Worm (Caenorhabditis elegans) whole organism, L4 larva: Measurements from ENCODE around the gene R05F9.11.
"Not testable (repeated sequence)": the region's sequence is repeated elsewhere in the genome, so short reads cannot be mapped to it uniquely, and the experiment has no call there.

Experiments used
- F37D6.2 ChIP-seq: sonication (generic microtip); optimal IDR thresholded peaks from 2 replicates; lab custom pipeline; 2016; ENCODE audit warnings: mild to moderate bottlenecking, missing genetic modification characterization, missing compliant biosample characterization
- T20F7.1 ChIP-seq: fragments of 200-800 bp; sonication (Bioruptor generic); optimal IDR thresholded peaks from 2 replicates; lab custom pipeline; 2018; ENCODE audit warnings: mild to moderate bottlenecking, missing genetic modification characterization, missing compliant biosample characterization
- T26A8.4 ChIP-seq: fragments of 200-800 bp; sonication (Bioruptor generic); IDR thresholded peaks from 2 replicates; pipeline ENCODE4 v1.3.6; 2022; ENCODE audit warnings: missing genetic modification characterization, missing compliant biosample characterization
- Y48G9A.11 ChIP-seq: fragments of 200-800 bp; sonication (Bioruptor generic); IDR thresholded peaks from 2 replicates; pipeline ENCODE4 v1.3.6; 2022; ENCODE audit warnings: missing genetic modification reagents, missing genetic modification characterization, missing compliant biosample characterization
- Y75B8A.6 ChIP-seq: fragments of 200-800 bp; sonication (Bioruptor generic); IDR thresholded peaks from 2 replicates; pipeline ENCODE4 v1.3.6; 2022; ENCODE audit warnings: missing genetic modification reagents, missing genetic modification characterization, missing compliant biosample characterization
- aha-1 ChIP-seq: fragments of 150-350 bp; peaks from one replicate; lab custom pipeline; 2014; ENCODE audit warnings: missing biosample characterization, missing genetic modification characterization
- aly-2 ChIP-seq: sonication (generic microtip); optimal IDR thresholded peaks from 2 replicates; lab custom pipeline; 2018; ENCODE audit warnings: missing biosample characterization, missing genetic modification characterization
- ceh-20 ChIP-seq: fragments of 200-800 bp; sonication (Bioruptor generic); IDR thresholded peaks from 2 replicates; pipeline ENCODE4 v1.3.6; 2022; ENCODE audit warnings: missing genetic modification reagents, missing genetic modification characterization, missing compliant biosample characterization
- ctbp-1 ChIP-seq: fragments of 200-800 bp; sonication (Bioruptor generic); IDR thresholded peaks from 2 replicates; pipeline ENCODE4 v1.3.6; 2022; ENCODE audit warnings: missing genetic modification reagents, missing genetic modification characterization, missing compliant biosample characterization
- daf-16 ChIP-seq, 3 experiments: sonication (generic microtip); optimal IDR thresholded peaks; 2 replicates each; lab custom pipeline; 2016 to 2017; ENCODE audit warnings: missing genetic modification characterization in 3 of 3, missing genetic modification reagents in 3 of 3, mild to moderate bottlenecking in 2 of 3, missing compliant biosample characterization in 2 of 3, missing biosample characterization in 1 of 3, moderate library complexity in 1 of 3
- dmd-6 ChIP-seq: fragments of 200-800 bp; sonication (Bioruptor generic); IDR thresholded peaks from 2 replicates; pipeline ENCODE4 v1.3.6; 2022; ENCODE audit warnings: missing genetic modification reagents, missing genetic modification characterization, missing compliant biosample characterization
- dve-1 ChIP-seq: sonication (generic microtip); optimal IDR thresholded peaks from 2 replicates; lab custom pipeline; 2017; ENCODE audit warnings: antibody characterized with exemption, mild to moderate bottlenecking, missing genetic modification characterization, missing compliant biosample characterization; ENCODE audit not compliant: insufficient read depth
- egl-43 ChIP-seq: fragments of 200-800 bp; sonication (Bioruptor generic); IDR thresholded peaks from 2 replicates; pipeline ENCODE4 v1.3.6; 2022; ENCODE audit warnings: missing genetic modification reagents, missing genetic modification characterization, missing compliant biosample characterization
- hlh-11 ChIP-seq: fragments of 200-800 bp; sonication (Bioruptor generic); optimal IDR thresholded peaks from 2 replicates; lab custom pipeline; 2018; ENCODE audit warnings: mild to moderate bottlenecking, missing genetic modification characterization, missing compliant biosample characterization
- hlh-30 ChIP-seq: sonication (generic microtip); optimal IDR thresholded peaks from 2 replicates; lab custom pipeline; 2017; ENCODE audit warnings: antibody characterized with exemption, mild to moderate bottlenecking, missing genetic modification characterization, missing compliant biosample characterization; ENCODE audit not compliant: insufficient read depth
- lin-1 ChIP-seq: fragments of 200-800 bp; sonication (Bioruptor generic); IDR thresholded peaks from 2 replicates; pipeline ENCODE4 v1.3.6; 2022; ENCODE audit warnings: missing genetic modification reagents, missing genetic modification characterization, missing compliant biosample characterization
- lin-13 ChIP-seq: fragments of 150-350 bp; optimal IDR thresholded peaks from 2 replicates; lab custom pipeline; 2014; ENCODE audit warnings: missing biosample characterization, missing genetic modification reagents, missing genetic modification characterization
- lin-29 ChIP-seq: fragments of 200-800 bp; sonication (Bioruptor generic); IDR thresholded peaks from 2 replicates; pipeline ENCODE4 v1.3.6; 2022; ENCODE audit warnings: missing genetic modification reagents, missing genetic modification characterization, missing compliant biosample characterization
- lsy-2 ChIP-seq, 2 experiments: fragments of 150-350 bp in 1 of 2; sonication (generic microtip) in 1 of 2; optimal IDR thresholded peaks; 2 replicates each; lab custom pipeline; 2014 to 2017; ENCODE audit warnings: missing biosample characterization in 2 of 2, missing genetic modification characterization in 2 of 2
- madf-5 ChIP-seq, 2 experiments: fragments of 200-800 bp; sonication (Bioruptor generic); IDR thresholded peaks; 2 replicates each; pipeline ENCODE4 v1.3.6; 2022; ENCODE audit warnings: missing compliant biosample characterization in 2 of 2, missing genetic modification characterization in 2 of 2
- mdl-1 ChIP-seq, 2 experiments: fragments of 150-350 bp in 1 of 2; sonication (generic microtip) in 1 of 2; optimal IDR thresholded peaks; 2 replicates each; lab custom pipeline; 2014 to 2017; ENCODE audit warnings: missing biosample characterization in 2 of 2, missing genetic modification characterization in 2 of 2
- mep-1 ChIP-seq: fragments of 150-350 bp; sonication (generic microtip); optimal IDR thresholded peaks from 3 replicates; lab custom pipeline; 2014; ENCODE audit warnings: missing biosample characterization, missing genetic modification characterization
- mes-2 ChIP-seq: sonication (generic microtip); optimal IDR thresholded peaks from 2 replicates; lab custom pipeline; 2016; ENCODE audit warnings: missing genotype, mild to moderate bottlenecking, missing genetic modification characterization, missing compliant biosample characterization; ENCODE audit not compliant: poor library complexity, severe bottlenecking
- mxl-3 ChIP-seq: fragments of 200-800 bp; sonication (Bioruptor generic); optimal IDR thresholded peaks from 2 replicates; lab custom pipeline; 2018; ENCODE audit warnings: mild to moderate bottlenecking, missing genetic modification characterization, missing compliant biosample characterization
- nhr-102 ChIP-seq: sonication (generic microtip); optimal IDR thresholded peaks from 2 replicates; lab custom pipeline; 2016; ENCODE audit warnings: mild to moderate bottlenecking, missing genetic modification characterization, moderate library complexity, missing compliant biosample characterization
- nhr-28 ChIP-seq: fragments of 150-350 bp; optimal IDR thresholded peaks from 2 replicates; lab custom pipeline; 2014; ENCODE audit warnings: missing biosample characterization, missing genetic modification characterization
- nhr-48 ChIP-seq: sonication (generic microtip); optimal IDR thresholded peaks from 2 replicates; lab custom pipeline; 2016; ENCODE audit warnings: mild to moderate bottlenecking, missing genetic modification characterization, missing compliant biosample characterization
- php-3 ChIP-seq: fragments of 200-800 bp; sonication (Bioruptor generic); IDR thresholded peaks from 2 replicates; pipeline ENCODE4 v1.3.6; 2022; ENCODE audit warnings: missing genetic modification reagents, missing genetic modification characterization, missing compliant biosample characterization
- pqm-1 ChIP-seq: sonication (generic microtip); optimal IDR thresholded peaks from 2 replicates; lab custom pipeline; 2017; ENCODE audit warnings: missing biosample characterization, missing genetic modification characterization
- snpc-1.2 ChIP-seq: fragments of 200-800 bp; sonication (Bioruptor generic); IDR thresholded peaks from 2 replicates; pipeline ENCODE4 v1.3.6; 2022; ENCODE audit warnings: missing genetic modification reagents, missing genetic modification characterization, missing compliant biosample characterization
- snpc-4 ChIP-seq: fragments of 150-350 bp; optimal IDR thresholded peaks from 2 replicates; lab custom pipeline; 2014; ENCODE audit warnings: missing biosample characterization, missing genetic modification characterization
- unc-130 ChIP-seq: sonication (generic microtip); optimal IDR thresholded peaks from 2 replicates; lab custom pipeline; 2016; ENCODE audit warnings: missing genetic modification reagents, missing genetic modification characterization, missing compliant biosample characterization
- unc-62 ChIP-seq, 3 experiments: fragments of 150-350 bp in 1 of 3; sonication (generic microtip); optimal IDR thresholded peaks in 2 of 3; peaks in 1 of 3; 1 replicate in 1 of 3; 2 replicates in 2 of 3; lab custom pipeline; 2014 to 2017; ENCODE audit warnings: missing biosample characterization in 3 of 3, missing genetic modification characterization in 3 of 3, missing genetic modification reagents in 3 of 3, missing genotype in 1 of 3
- vab-7 ChIP-seq: fragments of 200-800 bp; sonication (Bioruptor generic); IDR thresholded peaks from 2 replicates; pipeline ENCODE4 v1.3.6; 2022; ENCODE audit warnings: missing genetic modification reagents, missing genetic modification characterization, missing compliant biosample characterization
- zag-1 ChIP-seq: fragments of 150-350 bp; optimal IDR thresholded peaks from 2 replicates; lab custom pipeline; 2014; ENCODE audit warnings: missing biosample characterization, missing genetic modification characterization
- zip-11 ChIP-seq: fragments of 200-800 bp; sonication (Bioruptor generic); IDR thresholded peaks from 2 replicates; pipeline ENCODE4 v1.3.6; 2022; ENCODE audit warnings: missing genetic modification characterization, missing compliant biosample characterization

R05F9.11 gene

ce11 chrII:4916462-4916861 is 2.4 kb upstream of the R05F9.11 start, which contains the start of gene msp-31:
msp-31 (minus strand) TSS chrII:4916562.
- not testable (repeated sequence) for TF ChIP-seq nhr-28 (tag; lab: Kevin White, UChicago); vab-7 (GFP tag; lab: Robert Waterston, UW); lin-29 (GFP tag; lab: Robert Waterston, UW)

ce11 chrII:4915572-4915971 is 1.6 kb upstream of the R05F9.11 start:
- TF ChIP-seq aha-1 (tag; lab: Kevin White, UChicago) (peak; percentile 48), nhr-102 (tag; lab: Kevin White, UChicago) (no peak)
- TF ChIP-seq, all 104 proteins: peak for 1

- peak; percentile 68 for TF ChIP-seq hlh-30
- peak; percentile 37 for TF ChIP-seq aha-1 (tag; lab: Kevin White, UChicago)
- TF ChIP-seq mdl-1 (tag; optimal IDR thresholded peaks at IDR 0.05; lab: Kevin White, UChicago): peak in 1 of 2 experiments; percentile 22
- TF ChIP-seq unc-62 (GFP tag; optimal IDR thresholded peaks at IDR 0.05 in 1 of 2; lab: Kevin White, UChicago): peak in 1 of 2 experiments; percentile 70
- TF ChIP-seq unc-62 (tag; optimal IDR thresholded peaks at IDR 0.05; lab: Kevin White, UChicago): no peak
- TF ChIP-seq egl-43 (GFP tag; lab: Robert Waterston, UW): peak; percentile 29; the same call in 1 of the 2 replicates
- TF ChIP-seq lsy-2 (tag; optimal IDR thresholded peaks at IDR 0.05; lab: Kevin White, UChicago): peak in 1 of 2 experiments; percentile 16
- peak; percentile 14; the same call in 1 of the 2 replicates for TF ChIP-seq ceh-20
- TF ChIP-seq mes-2 (tag; lab: Kevin White, UChicago): peak; percentile 2
- TF ChIP-seq mxl-3 (GFP tag; lab: Kevin White, UChicago): peak; percentile 24
- TF ChIP-seq mep-1: no peak
- peak; percentile 59 for TF ChIP-seq hlh-11
- TF ChIP-seq T26A8.4 (GFP tag; lab: Robert Waterston, UW): no peak
- TF ChIP-seq lin-1 (GFP tag; lab: Robert Waterston, UW): no peak
- peak; percentile 32 for TF ChIP-seq nhr-28 (tag; lab: Kevin White, UChicago)
- 0 out of 2 replicates have a peak, but pooled peaks have one; percentile 13 for TF ChIP-seq dmd-6
- 0 out of 2 replicates have a peak, but pooled peaks have one; percentile 48 for TF ChIP-seq ctbp-1 (GFP tag; lab: Robert Waterston, UW)
- TF ChIP-seq T20F7.1: no peak
These were observed 5.9 kb downstream of the R05F9.11 start for ce11 chrII:4908160-4908559.

ce11 chrII:4905883-4906282 is 8.1 kb downstream of the R05F9.11 start:
- TF ChIP-seq nhr-48 (tag; lab: Kevin White, UChicago): no peak
- no peak for TF ChIP-seq F37D6.2 (tag; lab: Kevin White, UChicago)
- TF ChIP-seq unc-130 (GFP tag; lab: Kevin White, UChicago): no peak
- no peak for TF ChIP-seq zip-11 (GFP tag; lab: Robert Waterston, UW)
- 0 out of 2 replicates have a peak, but pooled peaks have one; percentile 13 for TF ChIP-seq Y75B8A.6 (GFP tag; lab: Robert Waterston, UW)
- TF ChIP-seq aly-2 (tag; lab: Kevin White, UChicago): no peak
- no peak for TF ChIP-seq zag-1 (tag; lab: Kevin White, UChicago)
- TF ChIP-seq nhr-28 (tag; lab: Kevin White, UChicago): no peak
- TF ChIP-seq, all 104 proteins: peak for 1

ce11 chrII:4905331-4905730 is 8.7 kb downstream of the R05F9.11 start:
- TF ChIP-seq snpc-1.2 (GFP tag; lab: Robert Waterston, UW) (0 out of 2 replicates have a peak, but pooled peaks have one; percentile 36), Y48G9A.11 (no peak)

ce11 chrII:4904778-4905177 is 9.2 kb downstream of the R05F9.11 start, which contains the start of gene btbd-10:
btbd-10 (plus strand) TSS chrII:4905008.
- no peak for TF ChIP-seq egl-43 (GFP tag; lab: Robert Waterston, UW)
- peak; percentile 28 for TF ChIP-seq pqm-1 (tag; lab: Kevin White, UChicago)
- peak; percentile 28; the same call in 1 of the 2 replicates for TF ChIP-seq dmd-6
- TF ChIP-seq daf-16 (GFP tag; optimal IDR thresholded peaks at IDR 0.05; lab: Kevin White, UChicago): no peak
- TF ChIP-seq daf-16 (tag; optimal IDR thresholded peaks at IDR 0.05; lab: Kevin White, UChicago): peak; percentile 62
- TF ChIP-seq hlh-11: peak; percentile 5
- TF ChIP-seq lin-13 (GFP tag; lab: Kevin White, UChicago): no peak
- TF ChIP-seq lin-1 (GFP tag; lab: Robert Waterston, UW): 0 out of 2 replicates have a peak, but pooled peaks have one; percentile 14
- TF ChIP-seq snpc-4: no peak
- TF ChIP-seq aha-1 (tag; lab: Kevin White, UChicago): peak; percentile 44
- no peak for TF ChIP-seq madf-5 (GFP tag; IDR thresholded peaks at IDR 0.05; lab: Robert Waterston, UW)
- peak; percentile 5 for TF ChIP-seq dve-1 (tag; lab: Kevin White, UChicago)
- peak; percentile 38 for TF ChIP-seq nhr-28 (tag; lab: Kevin White, UChicago)
- TF ChIP-seq php-3 (GFP tag; lab: Robert Waterston, UW): peak; percentile 81
